Worm (Caenorhabditis elegans) whole organism, mixed stage, embryonic: Measurements from ENCODE around the gene fbxa-163.

Experiments
- nhr-28 ChIP-seq: fragments of 150-350 bp; optimal IDR thresholded peaks from 2 replicates; lab custom pipeline; 2014; ENCODE audit warnings: missing biosample characterization, missing genetic modification characterization
- nhr-76 ChIP-seq: sonication (generic microtip); optimal IDR thresholded peaks from 2 replicates; lab custom pipeline; 2017; ENCODE audit warnings: missing biosample characterization, missing genetic modification characterization
- tbx-8 ChIP-seq: fragments of 200-800 bp; sonication (Bioruptor generic); optimal IDR thresholded peaks from 2 replicates; lab custom pipeline; 2018; ENCODE audit warnings: mild to moderate bottlenecking, missing genetic modification characterization, moderate library complexity, missing compliant biosample characterization

DNA sequence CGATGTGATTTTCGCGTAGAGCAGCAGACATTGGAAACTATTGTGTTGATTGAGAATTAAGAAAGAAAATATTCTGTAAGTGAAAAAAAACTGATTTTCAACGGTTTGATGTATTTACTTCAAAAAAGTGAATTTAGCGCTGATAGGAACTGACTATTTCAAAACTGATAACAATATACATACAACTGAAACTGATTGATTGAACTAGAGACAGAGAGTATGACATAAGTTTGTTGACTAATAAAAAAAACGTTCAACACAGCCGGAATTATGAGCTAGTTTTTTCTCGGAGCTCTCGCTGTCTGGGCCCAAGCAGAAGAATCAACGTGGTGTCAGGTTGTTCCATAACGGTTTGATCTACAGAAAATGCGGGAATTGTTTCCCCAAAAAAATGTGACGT is 3.4 kb upstream of the fbxa-163 start, which contains the start of gene fbxa-164:
- TF ChIP-seq nhr-76 (tag; lab: Kevin White, UChicago): no peak
- TF ChIP-seq tbx-8: no peak
- no peak for TF ChIP-seq nhr-28 (tag; lab: Kevin White, UChicago)
